Fruit fly (Drosophila melanogaster) whole organism, prepupa: Measurements from ENCODE around the gene CG7420.

ENCODE experiments used
- Blimp-1 ChIP-seq: fragments of 200-800 bp; sonication (Bioruptor generic); optimal IDR thresholded peaks from 3 replicates; lab custom pipeline; 2017; ENCODE audit warnings: missing biosample characterization, missing genetic modification characterization, mild to moderate bottlenecking, moderate library complexity, missing genetic modification reagents
- CG10631 ChIP-seq: fragments of 200-800 bp; sonication (Bioruptor generic); optimal IDR thresholded peaks from 2 replicates; lab custom pipeline; 2016; ENCODE audit warnings: missing biosample characterization, missing genetic modification characterization
- CG10669 ChIP-seq: fragments of 200-800 bp; sonication (Bioruptor generic); optimal IDR thresholded peaks from 3 replicates; lab custom pipeline; 2018; ENCODE audit warnings: missing biosample characterization, mild to moderate bottlenecking, missing genetic modification characterization, moderate library complexity
- CG11762 ChIP-seq: fragments of 200-800 bp; sonication (Bioruptor generic); optimal IDR thresholded peaks from 3 replicates; lab custom pipeline; 2016; ENCODE audit warnings: missing biosample characterization, missing genetic modification characterization; ENCODE audit not compliant: insufficient read depth
- CG1621 ChIP-seq: fragments of 200-800 bp; sonication (Bioruptor generic); optimal IDR thresholded peaks from 3 replicates; lab custom pipeline; 2018; ENCODE audit warnings: missing biosample characterization, mild to moderate bottlenecking, missing genetic modification characterization
- CG3032 ChIP-seq: fragments of 200-800 bp; optimal IDR thresholded peaks from 2 replicates; lab custom pipeline; 2019; ENCODE audit warnings: missing biosample characterization, mild to moderate bottlenecking, missing genetic modification characterization, moderate library complexity
- CG31627 ChIP-seq: fragments of 200-800 bp; sonication (Bioruptor generic); optimal IDR thresholded peaks from 3 replicates; lab custom pipeline; 2016; ENCODE audit warnings: missing biosample characterization, missing genetic modification characterization
- CG32006 ChIP-seq: fragments of 200-800 bp; sonication (Bioruptor generic); optimal IDR thresholded peaks from 3 replicates; lab custom pipeline; 2017; ENCODE audit warnings: missing biosample characterization, mild to moderate bottlenecking, missing genetic modification characterization
- CG34406 ChIP-seq: fragments of 200-800 bp; sonication (Bioruptor generic); optimal IDR thresholded peaks from 3 replicates; lab custom pipeline; 2016; ENCODE audit warnings: missing biosample characterization, missing genetic modification characterization
- CG3919 ChIP-seq: fragments of 200-800 bp; sonication (Bioruptor generic); optimal IDR thresholded peaks from 3 replicates; lab custom pipeline; 2016; ENCODE audit warnings: missing biosample characterization, missing genetic modification characterization
- CG6163 ChIP-seq: fragments of 200-800 bp; sonication (Bioruptor generic); IDR thresholded peaks from 3 replicates; pipeline ENCODE4 v1.3.6; 2022; ENCODE audit warnings: missing biosample characterization, missing genetic modification characterization
- CG6792 ChIP-seq: fragments of 200-800 bp; sonication (Bioruptor generic); optimal IDR thresholded peaks from 3 replicates; lab custom pipeline; 2016; ENCODE audit warnings: missing biosample characterization, missing genetic modification characterization
- CG6854 ChIP-seq: fragments of 200-800 bp; sonication (Bioruptor generic); optimal IDR thresholded peaks from 2 replicates; lab custom pipeline; 2017; ENCODE audit warnings: missing biosample characterization, mild to moderate bottlenecking, missing genetic modification characterization
- CG7368 ChIP-seq: fragments of 200-800 bp; sonication (Bioruptor generic); optimal IDR thresholded peaks from 3 replicates; lab custom pipeline; 2016; ENCODE audit warnings: missing biosample characterization, missing genetic modification characterization
- CG8632 ChIP-seq: fragments of 200-800 bp; sonication (Bioruptor generic); optimal IDR thresholded peaks from 3 replicates; lab custom pipeline; 2016; ENCODE audit warnings: missing biosample characterization, missing genetic modification characterization
- CG9139 ChIP-seq: fragments of 200-800 bp; sonication (Bioruptor generic); optimal IDR thresholded peaks from 3 replicates; lab custom pipeline; 2017; ENCODE audit warnings: missing biosample characterization, mild to moderate bottlenecking, missing genetic modification characterization
- Eip78C ChIP-seq: fragments of 200-800 bp; sonication (Bioruptor generic); peaks from one replicate; lab custom pipeline; 2016; ENCODE audit warnings: missing biosample characterization, missing genetic modification characterization
- Ets21C ChIP-seq: fragments of 200-800 bp; sonication (Bioruptor generic); optimal IDR thresholded peaks from 3 replicates; lab custom pipeline; 2016; ENCODE audit warnings: missing biosample characterization, missing genetic modification characterization
- Ets96B ChIP-seq: fragments of 200-800 bp; optimal IDR thresholded peaks from 2 replicates; lab custom pipeline; 2019; ENCODE audit warnings: missing biosample characterization, mild to moderate bottlenecking, missing genetic modification characterization, moderate library complexity
- Gug ChIP-seq: fragments of 200-800 bp; sonication (Bioruptor generic); IDR thresholded peaks from 2 replicates; pipeline ENCODE4 v1.3.6; 2022; ENCODE audit warnings: missing biosample characterization, missing genetic modification characterization
- Hr38 ChIP-seq: sonication (Bioruptor generic); optimal IDR thresholded peaks from 2 replicates; lab custom pipeline; 2016; ENCODE audit warnings: missing biosample characterization, missing genetic modification characterization
- Hr39 ChIP-seq: fragments of 200-800 bp; sonication (Bioruptor generic); optimal IDR thresholded peaks from 2 replicates; lab custom pipeline; 2016; ENCODE audit warnings: missing biosample characterization, missing genetic modification characterization
- Hr4 ChIP-seq: fragments of 200-800 bp; sonication (Bioruptor generic); optimal IDR thresholded peaks from 3 replicates; lab custom pipeline; 2016; ENCODE audit warnings: missing biosample characterization, missing genetic modification characterization
- Met ChIP-seq: fragments of 200-800 bp; sonication (Bioruptor generic); optimal IDR thresholded peaks from 3 replicates; lab custom pipeline; 2016; ENCODE audit warnings: missing biosample characterization, missing genetic modification characterization
- OdsH ChIP-seq: fragments of 200-800 bp; sonication (Bioruptor generic); optimal IDR thresholded peaks from 3 replicates; lab custom pipeline; 2016; ENCODE audit warnings: missing biosample characterization, missing genetic modification characterization
- Sox102F ChIP-seq: fragments of 200-800 bp; sonication (Bioruptor generic); optimal IDR thresholded peaks from 2 replicates; lab custom pipeline; 2016; ENCODE audit warnings: missing biosample characterization, mild to moderate bottlenecking, missing genetic modification characterization
- Sox15 ChIP-seq: fragments of 200-800 bp; sonication (Bioruptor generic); optimal IDR thresholded peaks from 3 replicates; lab custom pipeline; 2016; ENCODE audit warnings: missing biosample characterization, missing genetic modification characterization
- achi ChIP-seq: fragments of 200-800 bp; sonication (Bioruptor generic); optimal IDR thresholded peaks from 3 replicates; lab custom pipeline; 2016; ENCODE audit warnings: missing biosample characterization, missing genetic modification characterization
- acj6 ChIP-seq: fragments of 200-800 bp; sonication (Bioruptor generic); optimal IDR thresholded peaks from 3 replicates; lab custom pipeline; 2016; ENCODE audit warnings: missing biosample characterization, missing genetic modification characterization
- dsx ChIP-seq: fragments of 200-800 bp; optimal IDR thresholded peaks from 3 replicates; lab custom pipeline; 2019; ENCODE audit warnings: missing biosample characterization, mild to moderate bottlenecking, missing genetic modification characterization, moderate library complexity; ENCODE audit not compliant: poor library complexity, severe bottlenecking
- esn ChIP-seq: fragments of 200-800 bp; sonication (Bioruptor generic); optimal IDR thresholded peaks from 2 replicates; lab custom pipeline; 2016; ENCODE audit warnings: missing biosample characterization, mild to moderate bottlenecking, missing genetic modification characterization, moderate library complexity
- net ChIP-seq: fragments of 200-800 bp; sonication (Bioruptor generic); optimal IDR thresholded peaks from 3 replicates; lab custom pipeline; 2016; ENCODE audit warnings: missing biosample characterization, missing genetic modification characterization
- pdm3 ChIP-seq: fragments of 200-800 bp; sonication (Bioruptor generic); optimal IDR thresholded peaks from 3 replicates; lab custom pipeline; 2016; ENCODE audit warnings: missing biosample characterization, missing genetic modification characterization
- spab ChIP-seq: fragments of 200-800 bp; sonication (Bioruptor generic); optimal IDR thresholded peaks from 2 replicates; lab custom pipeline; 2017; ENCODE audit warnings: missing biosample characterization, mild to moderate bottlenecking, missing genetic modification characterization, missing genetic modification reagents
- ss ChIP-seq, 2 experiments: fragments of 200-800 bp; sonication (Bioruptor generic); optimal IDR thresholded peaks; 2 replicates in 1 of 2; 3 replicates in 1 of 2; lab custom pipeline; 2017 to 2018; ENCODE audit warnings: mild to moderate bottlenecking in 2 of 2, missing biosample characterization in 2 of 2, missing genetic modification characterization in 2 of 2, moderate library complexity in 1 of 2
- svp ChIP-seq: fragments of 200-800 bp; sonication (Bioruptor generic); peaks from one replicate; lab custom pipeline; 2016; ENCODE audit warnings: missing biosample characterization, missing genetic modification characterization
- topi ChIP-seq: fragments of 200-800 bp; sonication (Bioruptor generic); optimal IDR thresholded peaks from 3 replicates; lab custom pipeline; 2016; ENCODE audit warnings: missing biosample characterization, missing genetic modification characterization

The CG7420 gene

dm6 chr2L:1470772-1471171, 31.9 kb downstream of the CG7420 start (continued):
- TF ChIP-seq ss (GFP tag; optimal IDR thresholded peaks at IDR 0.05; lab: Kevin White, UChicago) (peak; percentile 58 to 80), achi (GFP tag; lab: Kevin White, UChicago) (peak; percentile 75), pdm3 (peak; percentile 77), OdsH (GFP tag; lab: Kevin White, UChicago) (peak; percentile 73), CG7368 (GFP tag; lab: Kevin White, UChicago) (peak; percentile 82), Hr38 (GFP tag; lab: Kevin White, UChicago) (no peak), CG34406 (GFP tag; lab: Kevin White, UChicago) (peak; percentile 69), Ets21C (GFP tag; lab: Kevin White, UChicago) (peak; percentile 56), CG1621 (tag; lab: Kevin White, UChicago) (peak; percentile 76), topi (GFP tag; lab: Kevin White, UChicago) (peak; percentile 80), net (peak; percentile 74), Sox102F (GFP tag; lab: Kevin White, UChicago) (peak; percentile 77), Sox15 (GFP tag; lab: Kevin White, UChicago) (peak; percentile 58), CG10631 (GFP tag; lab: Kevin White, UChicago) (peak; percentile 77), spab (GFP tag; lab: Kevin White, UChicago) (peak; percentile 78), CG32006 (GFP tag; lab: Kevin White, UChicago) (peak; percentile 60), CG31627 (GFP tag; lab: Kevin White, UChicago) (peak; percentile 78), esn (GFP tag; lab: Kevin White, UChicago) (peak; percentile 82), CG9139 (GFP tag; lab: Kevin White, UChicago) (peak; percentile 65)

dm6 chr2L:1470009-1470408, 32.7 kb downstream of the CG7420 start:
- no peak for TF ChIP-seq acj6 (GFP tag; lab: Kevin White, UChicago)
- no peak for TF ChIP-seq Met (GFP tag; lab: Kevin White, UChicago)
- TF ChIP-seq CG8632 (GFP tag; lab: Kevin White, UChicago) = no peak
- TF ChIP-seq CG3032 (tag; lab: Kevin White, UChicago) = no peak
- TF ChIP-seq CG11762 (GFP tag; lab: Kevin White, UChicago) = no peak
- no peak for TF ChIP-seq Sox15 (GFP tag; lab: Kevin White, UChicago)
- TF ChIP-seq spab (GFP tag; lab: Kevin White, UChicago) = no peak
- TF ChIP-seq dsx (GFP tag; lab: Kevin White, UChicago) = no peak
- no peak for TF ChIP-seq Hr4 (GFP tag; lab: Kevin White, UChicago)
- TF ChIP-seq CG3919 (GFP tag; lab: Kevin White, UChicago) = no peak
- peak; percentile 11 for TF ChIP-seq achi (GFP tag; lab: Kevin White, UChicago)
- 0 out of 3 replicates have a peak, but pooled peaks have one; percentile 23 for TF ChIP-seq CG6163 (GFP tag; lab: Robert Waterston, UW)
- TF ChIP-seq Gug (GFP tag; lab: Robert Waterston, UW) = no peak
- TF ChIP-seq Blimp-1 = no peak
- peak; percentile 27 for TF ChIP-seq Ets96B
- no peak for TF ChIP-seq CG6792 (GFP tag; lab: Kevin White, UChicago)
- no peak for TF ChIP-seq esn (GFP tag; lab: Kevin White, UChicago)
- TF ChIP-seq Eip78C (GFP tag; lab: Kevin White, UChicago) = peak; percentile 61
- no peak for TF ChIP-seq CG10669 (GFP tag; lab: Kevin White, UChicago)
- no peak for TF ChIP-seq pdm3
- no peak for TF ChIP-seq Hr39 (GFP tag; lab: Kevin White, UChicago)
- TF ChIP-seq, all 60 proteins: peak for 4

DNA sequence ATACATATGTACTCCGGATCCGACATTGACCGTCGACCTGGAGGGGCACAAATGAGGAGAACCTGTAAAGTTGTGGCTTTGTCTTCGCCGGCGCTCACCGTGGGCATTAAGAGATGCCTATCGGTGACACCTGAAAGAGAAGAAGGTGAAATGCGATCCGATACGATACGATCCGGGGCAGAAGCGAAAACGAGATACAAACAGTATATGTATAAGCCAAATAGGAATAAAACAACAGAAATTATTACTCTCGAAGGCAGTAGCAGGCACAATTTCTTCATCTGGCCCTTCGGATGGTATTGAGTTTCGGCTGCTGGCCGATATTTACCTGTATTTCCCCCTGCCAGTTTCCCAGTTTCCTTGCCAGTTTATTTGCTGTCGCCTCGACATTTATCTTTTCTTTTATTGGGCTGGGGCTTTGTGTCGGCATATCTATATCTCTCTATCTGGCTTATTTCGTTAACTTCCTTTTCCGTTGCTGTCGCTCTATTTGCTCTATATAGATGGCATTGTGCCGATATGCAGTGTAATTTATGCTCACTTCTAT, 39.3 kb downstream of the CG7420 start:
- TF ChIP-seq CG6854 (no peak), svp (GFP tag; lab: Kevin White, UChicago) (peak; percentile 14), Eip78C (GFP tag; lab: Kevin White, UChicago) (peak; percentile 16), Hr4 (GFP tag; lab: Kevin White, UChicago) (no peak), CG10631 (GFP tag; lab: Kevin White, UChicago) (no peak)
